Worm (Caenorhabditis elegans) whole organism, young adult: ENCODE results near the gene R02D5.6.

Experiments
- D2030.7 ChIP-seq: fragments of 200-800 bp; sonication (Bioruptor generic); IDR thresholded peaks from 2 replicates; pipeline ENCODE4 v1.3.6; 2022; ENCODE audit warnings: missing genetic modification reagents, missing genetic modification characterization, missing compliant biosample characterization
- ama-1 ChIP-seq, 3 experiments: fragments of 150-350 bp in 1 of 3; sonication (generic microtip) in 2 of 3; optimal IDR thresholded peaks; 2 replicates each; lab custom pipeline; 2014 to 2018; ENCODE audit warnings: missing biosample characterization in 2 of 3, missing genetic modification characterization in 2 of 3, missing genetic modification reagents in 2 of 3
- atf-7 ChIP-seq: sonication (generic microtip); optimal IDR thresholded peaks from 2 replicates; lab custom pipeline; 2017; ENCODE audit warnings: mild to moderate bottlenecking, missing genetic modification characterization, missing compliant biosample characterization
- bed-1 ChIP-seq: fragments of 200-800 bp; sonication (Bioruptor generic); IDR thresholded peaks from 2 replicates; pipeline ENCODE4 v1.3.6; 2022; ENCODE audit warnings: missing genetic modification reagents, missing genetic modification characterization, missing compliant biosample characterization
- hsf-1 ChIP-seq: fragments of 200-800 bp; sonication (Bioruptor generic); IDR thresholded peaks from 2 replicates; pipeline ENCODE4 v1.3.6; 2022; ENCODE audit warnings: missing genetic modification reagents, missing genetic modification characterization, missing compliant biosample characterization
- let-607 ChIP-seq, 2 experiments: fragments of 200-800 bp in 1 of 2; sonication (Bioruptor generic) in 1 of 2; sonication (generic microtip) in 1 of 2; optimal IDR thresholded peaks; 2 replicates each; lab custom pipeline; 2016 to 2018; ENCODE audit warnings: mild to moderate bottlenecking in 2 of 2, missing compliant biosample characterization in 2 of 2, missing genetic modification characterization in 2 of 2, moderate library complexity in 2 of 2, missing genotype in 1 of 2
- nfyb-1 ChIP-seq: fragments of 200-800 bp; sonication (Bioruptor generic); IDR thresholded peaks from 2 replicates; pipeline ENCODE4 v1.3.6; 2022; ENCODE audit warnings: missing genetic modification reagents, missing genetic modification characterization, missing compliant biosample characterization
- unc-130 ChIP-seq: sonication (generic microtip); optimal IDR thresholded peaks from 2 replicates; lab custom pipeline; 2016; ENCODE audit warnings: missing genetic modification reagents, missing genetic modification characterization, missing compliant biosample characterization

DNA sequence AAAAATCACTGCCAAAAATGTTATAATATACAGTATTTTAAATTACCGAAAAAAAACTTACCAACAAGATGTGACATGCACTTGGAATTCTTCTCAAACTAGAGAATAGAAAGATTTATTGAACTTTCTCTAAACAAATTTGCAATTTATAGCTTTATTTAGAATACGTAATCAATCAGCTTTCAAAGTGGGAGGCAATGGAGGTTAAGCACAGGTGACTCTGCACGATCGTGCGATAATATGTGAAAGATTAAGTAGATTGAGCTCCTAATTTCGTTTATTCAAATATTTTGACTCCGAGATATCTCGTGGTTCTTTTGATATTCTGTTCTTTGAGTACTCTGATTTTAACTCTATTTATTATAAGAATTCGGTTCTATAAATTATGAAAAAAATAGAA, at the start of gene R02D5.6:
- TF ChIP-seq unc-130 (GFP tag; lab: Kevin White, UChicago) = no peak
- TF ChIP-seq hsf-1 (GFP tag; lab: Robert Waterston, UW) = no peak
- no peak for TF ChIP-seq nfyb-1 (GFP tag; lab: Robert Waterston, UW)
- TF ChIP-seq ama-1 (optimal IDR thresholded peaks at IDR 0.05; lab: Kevin White, UChicago) = no peak
- no peak for TF ChIP-seq ama-1 (GFP tag; optimal IDR thresholded peaks at IDR 0.05; lab: Kevin White, UChicago)
- no peak for TF ChIP-seq atf-7 (tag; lab: Kevin White, UChicago)
- TF ChIP-seq let-607 (tag; optimal IDR thresholded peaks at IDR 0.05; lab: Kevin White, UChicago) = no peak
- no peak for TF ChIP-seq D2030.7 (GFP tag; lab: Robert Waterston, UW)
- TF ChIP-seq bed-1 = no peak
